Worm (Caenorhabditis elegans) whole organism, L4 larva: ENCODE results near the gene trap-2.

Experiments
- jun-1 ChIP-seq: fragments of 150-350 bp; optimal IDR thresholded peaks from 2 replicates; lab custom pipeline; 2014; ENCODE audit warnings: missing biosample characterization, missing genetic modification reagents, missing genetic modification characterization
- lsy-2 ChIP-seq, 2 experiments: fragments of 150-350 bp in 1 of 2; sonication (generic microtip) in 1 of 2; optimal IDR thresholded peaks; 2 replicates each; lab custom pipeline; 2014 to 2017; ENCODE audit warnings: missing biosample characterization in 2 of 2, missing genetic modification characterization in 2 of 2
- nhr-237 ChIP-seq: sonication (generic microtip); optimal IDR thresholded peaks from 2 replicates; lab custom pipeline; 2017; ENCODE audit warnings: missing biosample characterization, missing genetic modification characterization
- pqm-1 ChIP-seq: sonication (generic microtip); optimal IDR thresholded peaks from 2 replicates; lab custom pipeline; 2017; ENCODE audit warnings: missing biosample characterization, missing genetic modification characterization
- sdz-12 ChIP-seq: fragments of 200-800 bp; sonication (Bioruptor generic); optimal IDR thresholded peaks from 2 replicates; lab custom pipeline; 2018; ENCODE audit warnings: mild to moderate bottlenecking, missing genetic modification characterization, missing compliant biosample characterization
- zag-1 ChIP-seq: fragments of 150-350 bp; optimal IDR thresholded peaks from 2 replicates; lab custom pipeline; 2014; ENCODE audit warnings: missing biosample characterization, missing genetic modification characterization

- no peak for TF ChIP-seq pqm-1
- no peak for TF ChIP-seq nhr-237 (tag; lab: Kevin White, UChicago)
- TF ChIP-seq sdz-12 = no peak
- TF ChIP-seq zag-1 (tag; lab: Kevin White, UChicago) = no peak
- TF ChIP-seq jun-1 (tag; lab: Kevin White, UChicago) = no peak
- TF ChIP-seq lsy-2 (tag; optimal IDR thresholded peaks at IDR 0.05; lab: Kevin White, UChicago) = no peak
Measured at ce11 chrX:763452-763851, 4.4 kb downstream of the trap-2 start, which contains the start of gene dyf-11.
